Worm (Caenorhabditis elegans) whole organism, L4 larva: ENCODE data around the gene ram-5.

ENCODE experiments used
- F26F4.8 ChIP-seq: fragments of 200-800 bp; sonication (Bioruptor generic); conservative IDR thresholded peaks from 2 replicates; pipeline ENCODE4 v1.3.6; 2022; ENCODE audit warnings: missing genetic modification characterization, missing compliant biosample characterization
- aly-2 ChIP-seq: sonication (generic microtip); optimal IDR thresholded peaks from 2 replicates; lab custom pipeline; 2018; ENCODE audit warnings: missing biosample characterization, missing genetic modification characterization
- ceh-28 ChIP-seq: fragments of 150-350 bp; optimal IDR thresholded peaks from 2 replicates; lab custom pipeline; 2014; ENCODE audit warnings: missing biosample characterization, missing genetic modification reagents, missing genetic modification characterization
- ceh-32 ChIP-seq: sonication (generic microtip); optimal IDR thresholded peaks from 2 replicates; lab custom pipeline; 2016; ENCODE audit warnings: mild to moderate bottlenecking, missing genetic modification characterization, missing compliant biosample characterization; ENCODE audit not compliant: poor library complexity
- dpl-1 ChIP-seq: fragments of 150-350 bp; optimal IDR thresholded peaks from 2 replicates; lab custom pipeline; 2014; ENCODE audit warnings: missing biosample characterization, missing genetic modification reagents, missing genetic modification characterization
- lin-38 ChIP-seq: fragments of 200-800 bp; sonication (Bioruptor generic); IDR thresholded peaks from 2 replicates; pipeline ENCODE4 v1.3.6; 2022; ENCODE audit warnings: missing genetic modification reagents, missing genetic modification characterization, missing compliant biosample characterization
- madf-9 ChIP-seq: fragments of 200-800 bp; sonication (Bioruptor generic); conservative IDR thresholded peaks from 2 replicates; pipeline ENCODE4 v1.3.6; 2022; ENCODE audit warnings: missing genetic modification reagents, missing genetic modification characterization, missing compliant biosample characterization
- nhr-111 ChIP-seq: fragments of 200-800 bp; sonication (Bioruptor generic); optimal IDR thresholded peaks from 2 replicates; lab custom pipeline; 2018; ENCODE audit warnings: mild to moderate bottlenecking, missing genetic modification characterization, missing compliant biosample characterization
- nhr-77 ChIP-seq: fragments of 150-350 bp; optimal IDR thresholded peaks from 2 replicates; lab custom pipeline; 2014; ENCODE audit warnings: missing biosample characterization, missing genetic modification characterization
- skn-1 ChIP-seq: fragments of 150-350 bp; optimal IDR thresholded peaks from 2 replicates; lab custom pipeline; 2014; ENCODE audit warnings: missing biosample characterization, missing genetic modification characterization
- tra-1 ChIP-seq: fragments of 200-800 bp; sonication (Bioruptor generic); IDR thresholded peaks from 2 replicates; pipeline ENCODE4 v1.3.6; 2022; ENCODE audit warnings: missing genetic modification reagents, missing genetic modification characterization, missing compliant biosample characterization
- vab-7 ChIP-seq: fragments of 200-800 bp; sonication (Bioruptor generic); IDR thresholded peaks from 2 replicates; pipeline ENCODE4 v1.3.6; 2022; ENCODE audit warnings: missing genetic modification reagents, missing genetic modification characterization, missing compliant biosample characterization
- zip-11 ChIP-seq: fragments of 200-800 bp; sonication (Bioruptor generic); IDR thresholded peaks from 2 replicates; pipeline ENCODE4 v1.3.6; 2022; ENCODE audit warnings: missing genetic modification characterization, missing compliant biosample characterization
- zip-2 ChIP-seq: fragments of 150-350 bp; optimal IDR thresholded peaks from 2 replicates; lab custom pipeline; 2014; ENCODE audit warnings: missing biosample characterization, missing genetic modification characterization
- ztf-11 ChIP-seq: fragments of 150-350 bp; optimal IDR thresholded peaks from 2 replicates; lab custom pipeline; 2014; ENCODE audit warnings: missing biosample characterization, missing genetic modification characterization

The ram-5 gene

DNA sequence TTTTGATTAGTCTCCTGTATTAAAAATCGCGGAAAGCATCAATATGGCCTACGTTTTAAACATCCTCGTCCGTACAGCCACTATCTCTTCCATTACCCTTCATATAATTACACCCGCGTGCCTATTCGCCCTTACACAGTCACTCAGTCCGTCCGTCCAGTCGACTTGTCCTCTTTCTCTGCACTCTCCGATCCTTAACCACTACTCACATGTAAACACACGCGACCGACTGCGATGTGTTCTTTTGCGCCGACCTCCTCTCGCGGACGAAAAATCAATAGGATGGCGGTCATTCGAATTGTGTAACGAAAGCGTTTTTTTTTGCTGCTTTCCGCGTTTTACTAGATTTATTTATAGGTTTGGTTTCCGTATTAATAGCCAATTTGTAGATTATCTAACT lies 52.7 kb downstream of the ram-5 start, which contains the start of gene eor-2 (continued):
- TF ChIP-seq madf-9 (GFP tag; lab: Robert Waterston, UW) (peak; percentile 43; the same call in 1 of the 2 replicates), aly-2 (tag; lab: Kevin White, UChicago) (no peak), nhr-111 (GFP tag; lab: Kevin White, UChicago) (no peak), ztf-11 (tag; lab: Kevin White, UChicago) (no peak), F26F4.8 (GFP tag; lab: Robert Waterston, UW) (no peak), ceh-32 (tag; lab: Kevin White, UChicago) (no peak), lin-38 (GFP tag; lab: Robert Waterston, UW) (no peak), skn-1 (tag; lab: Kevin White, UChicago) (no peak), zip-2 (tag; lab: Kevin White, UChicago) (no peak), dpl-1 (GFP tag; lab: Kevin White, UChicago) (peak; percentile 59), ceh-28 (tag; lab: Kevin White, UChicago) (peak; percentile 41), zip-11 (no peak), nhr-77 (peak; percentile 56), vab-7 (GFP tag; lab: Robert Waterston, UW) (no peak), tra-1 (GFP tag; lab: Robert Waterston, UW) (no peak)
